Fruit fly (Drosophila melanogaster) whole organism, embryonic: ENCODE results near the gene Mkp3.

Experiments
- Abd-B ChIP-seq: fragments of 200-800 bp; sonication (Bioruptor generic); optimal IDR thresholded peaks from 2 replicates; lab custom pipeline; 2018; ENCODE audit warnings: missing biosample characterization, mild to moderate bottlenecking, missing genetic modification characterization, moderate library complexity
- BEAF-32 ChIP-seq: fragments of 200-800 bp; sonication (Bioruptor generic); optimal IDR thresholded peaks from 3 replicates; lab custom pipeline; 2017; ENCODE audit warnings: missing biosample characterization, missing genetic modification characterization, mild to moderate bottlenecking, moderate library complexity, missing genetic modification reagents
- Bgb ChIP-seq: fragments of 200-800 bp; sonication (Bioruptor generic); IDR thresholded peaks from 2 replicates; pipeline ENCODE4 v1.3.6; 2022; ENCODE audit warnings: missing biosample characterization, missing genetic modification characterization; ENCODE audit not compliant: partially characterized antibody
- CG10147 ChIP-seq: fragments of 200-800 bp; sonication (Bioruptor generic); optimal IDR thresholded peaks from 2 replicates; lab custom pipeline; 2019; ENCODE audit warnings: missing biosample characterization, mild to moderate bottlenecking, missing genetic modification characterization, moderate library complexity
- CG10366 ChIP-seq: fragments of 200-800 bp; sonication (Bioruptor generic); IDR thresholded peaks from 2 replicates; pipeline ENCODE4 v1.3.6; 2022; ENCODE audit warnings: missing biosample characterization, missing genetic modification characterization
- CG10462 ChIP-seq: fragments of 200-800 bp; sonication (Bioruptor generic); optimal IDR thresholded peaks from 2 replicates; lab custom pipeline; 2016; ENCODE audit warnings: missing biosample characterization, missing genetic modification characterization
- CG14014 ChIP-seq: fragments of 200-800 bp; sonication (Bioruptor generic); IDR thresholded peaks from 2 replicates; pipeline ENCODE4 v1.3.6; 2022; ENCODE audit warnings: missing biosample characterization, missing genetic modification characterization
- CG15514 ChIP-seq: fragments of 200-800 bp; sonication (Bioruptor generic); optimal IDR thresholded peaks from 3 replicates; lab custom pipeline; 2017; ENCODE audit warnings: missing biosample characterization, missing genetic modification characterization, mild to moderate bottlenecking, moderate library complexity, missing genetic modification reagents
- CG1603 ChIP-seq: fragments of 200-800 bp; sonication (Bioruptor generic); optimal IDR thresholded peaks from 2 replicates; lab custom pipeline; 2019; ENCODE audit warnings: missing biosample characterization, mild to moderate bottlenecking, missing genetic modification characterization, moderate library complexity
- CG2116 ChIP-seq: fragments of 200-800 bp; sonication (Bioruptor generic); optimal IDR thresholded peaks from 3 replicates; lab custom pipeline; 2018; ENCODE audit warnings: missing biosample characterization, mild to moderate bottlenecking, missing genetic modification characterization
- CG2712 ChIP-seq: fragments of 200-800 bp; optimal IDR thresholded peaks from 3 replicates; lab custom pipeline; 2019; ENCODE audit warnings: missing biosample characterization, mild to moderate bottlenecking, missing genetic modification characterization, moderate library complexity
- CG2875 ChIP-seq: fragments of 200-800 bp; sonication (Bioruptor generic); optimal IDR thresholded peaks from 2 replicates; lab custom pipeline; 2017; ENCODE audit warnings: missing biosample characterization, mild to moderate bottlenecking, missing genetic modification characterization, missing genetic modification reagents
- CG33213 ChIP-seq: fragments of 200-800 bp; sonication (Bioruptor generic); optimal IDR thresholded peaks from 3 replicates; lab custom pipeline; 2016; ENCODE audit warnings: missing biosample characterization, missing genetic modification characterization
- CG34376 ChIP-seq: fragments of 200-800 bp; sonication (Bioruptor generic); optimal IDR thresholded peaks from 2 replicates; lab custom pipeline; 2018; ENCODE audit warnings: missing biosample characterization, mild to moderate bottlenecking, missing genetic modification characterization
- CG3847 ChIP-seq: fragments of 200-800 bp; sonication (Bioruptor generic); IDR thresholded peaks from 2 replicates; pipeline ENCODE4 v1.3.6; 2022; ENCODE audit warnings: missing biosample characterization, missing genetic modification characterization
- CG4617 ChIP-seq: fragments of 200-800 bp; sonication (Bioruptor generic); optimal IDR thresholded peaks from 3 replicates; lab custom pipeline; 2016; ENCODE audit warnings: missing biosample characterization, missing genetic modification characterization, borderline replicate concordance
- CG6791 ChIP-seq: fragments of 200-800 bp; sonication (Bioruptor generic); IDR thresholded peaks from 3 replicates; pipeline ENCODE4 v1.3.6; 2022; ENCODE audit warnings: missing biosample characterization, missing genetic modification characterization; ENCODE audit not compliant: partially characterized antibody
- CG7963 ChIP-seq: fragments of 200-800 bp; sonication (Bioruptor generic); IDR thresholded peaks from 3 replicates; pipeline ENCODE4 v1.3.6; 2022; ENCODE audit warnings: missing biosample characterization, missing genetic modification characterization; ENCODE audit not compliant: partially characterized antibody
- CG9797 ChIP-seq: fragments of 200-800 bp; sonication (Bioruptor generic); optimal IDR thresholded peaks from 3 replicates; lab custom pipeline; 2018; ENCODE audit warnings: missing biosample characterization, mild to moderate bottlenecking, missing genetic modification characterization
- CoRest ChIP-seq: fragments of 200-800 bp; sonication (Bioruptor generic); optimal IDR thresholded peaks from 3 replicates; lab custom pipeline; 2018; ENCODE audit warnings: missing biosample characterization, mild to moderate bottlenecking, missing genetic modification characterization, moderate library complexity
- Dp ChIP-seq: fragments of 200-800 bp; sonication (Bioruptor generic); optimal IDR thresholded peaks from 2 replicates; lab custom pipeline; 2018; ENCODE audit warnings: missing biosample characterization, mild to moderate bottlenecking, missing genetic modification characterization, moderate library complexity
- E2f2 ChIP-seq: fragments of 200-800 bp; sonication (Bioruptor generic); IDR thresholded peaks from 2 replicates; pipeline ENCODE4 v1.3.6; 2022; ENCODE audit warnings: missing biosample characterization, missing genetic modification characterization
- Elba2 ChIP-seq: fragments of 200-800 bp; sonication (Bioruptor generic); optimal IDR thresholded peaks from 3 replicates; lab custom pipeline; 2016; ENCODE audit warnings: missing biosample characterization, missing genetic modification characterization
- Ets97D ChIP-seq: fragments of 200-800 bp; sonication (Bioruptor generic); optimal IDR thresholded peaks from 3 replicates; lab custom pipeline; 2016; ENCODE audit warnings: missing biosample characterization, missing genetic modification characterization
- HmgZ ChIP-seq: fragments of 200-800 bp; sonication (Bioruptor generic); optimal IDR thresholded peaks from 2 replicates; lab custom pipeline; 2018; ENCODE audit warnings: missing biosample characterization, mild to moderate bottlenecking, missing genetic modification characterization
- Lhr ChIP-seq: fragments of 200-800 bp; sonication (Bioruptor generic); optimal IDR thresholded peaks from 3 replicates; lab custom pipeline; 2017; ENCODE audit warnings: mild to moderate bottlenecking, missing biosample characterization, missing genetic modification reagents, missing genetic modification characterization
- MESR4 ChIP-seq: fragments of 200-800 bp; sonication (Bioruptor generic); optimal IDR thresholded peaks from 2 replicates; lab custom pipeline; 2018; ENCODE audit warnings: missing biosample characterization, mild to moderate bottlenecking, missing genetic modification characterization, moderate library complexity
- Med ChIP-seq: fragments of 200-800 bp; sonication (Bioruptor generic); peaks from one replicate; lab custom pipeline; 2016; ENCODE audit warnings: missing biosample characterization, missing genetic modification characterization, mild to moderate bottlenecking, inconsistent platforms, moderate library complexity
- Opbp ChIP-seq: fragments of 200-800 bp; sonication (Bioruptor generic); IDR thresholded peaks from 3 replicates; pipeline ENCODE4 v1.3.6; 2022; ENCODE audit warnings: missing biosample characterization, missing genetic modification characterization; ENCODE audit not compliant: partially characterized antibody
- Pdp1 ChIP-seq, 2 experiments: fragments of 200-800 bp; sonication (Bioruptor generic); optimal IDR thresholded peaks; 3 replicates each; lab custom pipeline; 2016; ENCODE audit warnings: missing biosample characterization in 2 of 2, missing genetic modification characterization in 2 of 2, mild to moderate bottlenecking in 1 of 2, moderate library complexity in 1 of 2
- YL-1 ChIP-seq: fragments of 200-800 bp; sonication (Bioruptor generic); optimal IDR thresholded peaks from 3 replicates; lab custom pipeline; 2017; ENCODE audit warnings: missing biosample characterization, mild to moderate bottlenecking, missing genetic modification characterization
- br ChIP-seq: fragments of >200 bp; optimal IDR thresholded peaks from 2 replicates; lab custom pipeline; 2017
- esg ChIP-seq: fragments of 200-800 bp; sonication (Bioruptor generic); conservative IDR thresholded peaks from 2 replicates; pipeline ENCODE4 v1.3.6; 2022; ENCODE audit warnings: missing biosample characterization, missing genetic modification characterization
- nmo ChIP-seq: fragments of 200-800 bp; sonication (Bioruptor generic); optimal IDR thresholded peaks from 2 replicates; lab custom pipeline; 2018; ENCODE audit warnings: missing biosample characterization, mild to moderate bottlenecking, missing genetic modification characterization, moderate library complexity
- prd ChIP-seq, 3 experiments: fragments of >200 bp in 2 of 3; fragments of 200-800 bp in 1 of 3; sonication (Bioruptor generic) in 1 of 3; optimal IDR thresholded peaks in 2 of 3; IDR thresholded peaks in 1 of 3; 2 replicates in 2 of 3; 3 replicates in 1 of 3; pipeline versions ENCODE4 v1.3.6 to Lab custom; 2017 to 2022; ENCODE audit warnings: missing biosample characterization in 1 of 3, missing genetic modification characterization in 1 of 3
- pzg ChIP-seq: fragments of 200-800 bp; sonication (Bioruptor generic); optimal IDR thresholded peaks from 3 replicates; lab custom pipeline; 2018; ENCODE audit warnings: missing biosample characterization, mild to moderate bottlenecking, missing genetic modification characterization, moderate library complexity
- row ChIP-seq: fragments of 200-800 bp; sonication (Bioruptor generic); IDR thresholded peaks from 3 replicates; pipeline ENCODE4 v1.3.6; 2022; ENCODE audit warnings: missing biosample characterization, missing genetic modification characterization
- slp2 ChIP-seq: fragments of 200-800 bp; sonication (Bioruptor generic); optimal IDR thresholded peaks from 2 replicates; lab custom pipeline; 2016; ENCODE audit warnings: missing biosample characterization, missing genetic modification characterization
- sr ChIP-seq: fragments of 200-800 bp; sonication (Bioruptor generic); IDR thresholded peaks from 3 replicates; pipeline ENCODE4 v1.3.6; 2022; ENCODE audit warnings: missing biosample characterization, missing genetic modification characterization
- stwl ChIP-seq: fragments of 200-800 bp; sonication (Bioruptor generic); optimal IDR thresholded peaks from 3 replicates; lab custom pipeline; 2018; ENCODE audit warnings: missing biosample characterization, mild to moderate bottlenecking, missing genetic modification characterization, moderate library complexity
- trem ChIP-seq: fragments of 200-800 bp; optimal IDR thresholded peaks from 3 replicates; lab custom pipeline; 2019; ENCODE audit warnings: missing biosample characterization, mild to moderate bottlenecking, missing genetic modification characterization, moderate library complexity

The Mkp3 gene

dm6 chr3L:19100188-19100587, 14.0 kb upstream of the Mkp3 start, which contains the start of gene Gem2 (continued):
- peak; percentile 20; the same call in 1 of the 3 replicates for TF ChIP-seq Opbp (GFP tag; lab: Robert Waterston, UW)
- peak; percentile 17 for TF ChIP-seq MESR4 (GFP tag; lab: Kevin White, UChicago)
- 0 out of 3 replicates have a peak, but pooled peaks have one; percentile 21 for TF ChIP-seq CG6791 (GFP tag; lab: Robert Waterston, UW)
- peak; percentile 41 for TF ChIP-seq CoRest (tag; lab: Kevin White, UChicago)
- TF ChIP-seq Abd-B (GFP tag; lab: Kevin White, UChicago) = no peak
- peak; percentile 35 for TF ChIP-seq YL-1 (GFP tag; lab: Kevin White, UChicago)
- TF ChIP-seq CG1603 = peak; percentile 56
- peak; percentile 56 for TF ChIP-seq Ets97D (GFP tag; lab: Kevin White, UChicago)
- peak; percentile 41 for TF ChIP-seq HmgZ (tag; lab: Kevin White, UChicago)
- peak; percentile 72 for TF ChIP-seq pzg
- TF ChIP-seq nmo (GFP tag; lab: Kevin White, UChicago) = peak; percentile 13
- no peak for TF ChIP-seq CG34376 (GFP tag; lab: Kevin White, UChicago)
- peak; percentile 21 for TF ChIP-seq CG33213 (GFP tag; lab: Kevin White, UChicago)
- TF ChIP-seq Bgb (GFP tag; lab: Robert Waterston, UW) = peak; percentile 40
- TF ChIP-seq CG10366 (GFP tag; lab: Robert Waterston, UW) = no peak
- TF ChIP-seq row (GFP tag; lab: Robert Waterston, UW) = peak; percentile 59
- peak; percentile 34 for TF ChIP-seq BEAF-32 (GFP tag; lab: Kevin White, UChicago)
- peak; percentile 55 for TF ChIP-seq Lhr (GFP tag; lab: Kevin White, UChicago)
- peak; percentile 43 for TF ChIP-seq trem
- TF ChIP-seq CG10147 = no peak
- no peak for TF ChIP-seq sr (GFP tag; lab: Robert Waterston, UW)
- no peak for TF ChIP-seq CG7963 (GFP tag; lab: Robert Waterston, UW)
- TF ChIP-seq E2f2 (GFP tag; lab: Robert Waterston, UW) = peak; percentile 80
- no peak for TF ChIP-seq esg (GFP tag; lab: Robert Waterston, UW)
- no peak for TF ChIP-seq prd (optimal IDR thresholded peaks at IDR 0.05; lab: Kevin White, UChicago)
- 0 out of 3 replicates have a peak, but pooled peaks have one; percentile 7 for TF ChIP-seq prd (GFP tag; IDR thresholded peaks at IDR 0.05; lab: Robert Waterston, UW)
- TF ChIP-seq CG15514 = peak; percentile 44
- TF ChIP-seq br (lab: Kevin White, UChicago) = no peak
- peak; percentile 64 for TF ChIP-seq Med (GFP tag; lab: Kevin White, UChicago)
- no peak for TF ChIP-seq CG2875
- peak; percentile 77 for TF ChIP-seq CG9797
- TF ChIP-seq Elba2 (GFP tag; lab: Kevin White, UChicago) = peak; percentile 54
- 0 out of 2 replicates have a peak, but pooled peaks have one; percentile 22 for TF ChIP-seq CG3847
- TF ChIP-seq stwl (tag; lab: Kevin White, UChicago) = peak; percentile 98
- TF ChIP-seq CG2712 (tag; lab: Kevin White, UChicago) = peak; percentile 7
- TF ChIP-seq Dp (GFP tag; lab: Kevin White, UChicago) = peak; percentile 77
- peak; percentile 24 for TF ChIP-seq CG2116 (GFP tag; lab: Kevin White, UChicago)
- no peak for TF ChIP-seq slp2 (GFP tag; lab: Kevin White, UChicago)
- 0 out of 2 replicates have a peak, but pooled peaks have one; percentile 19 for TF ChIP-seq CG14014 (GFP tag; lab: Robert Waterston, UW)
- peak; percentile 70 for TF ChIP-seq CG4617
- TF ChIP-seq Pdp1 (GFP tag; optimal IDR thresholded peaks at IDR 0.05; lab: Kevin White, UChicago) = peak in 1 of 2 experiments; percentile 10
- TF ChIP-seq CG10462 (GFP tag; lab: Kevin White, UChicago) = peak; percentile 30
